Worm (Caenorhabditis elegans): Measurements from ENCODE around the gene soap-1.

The soap-1 gene

ce11 chrV:7214802-7215201 lies at the start of gene soap-1:
soap-1 (minus strand) TSS chrV:7214902.
- TF ChIP-seq ceh-82 (tag; optimal IDR thresholded peaks at IDR 0.05) (no peak), Y105C5A.15 (GFP tag; IDR thresholded peaks at IDR 0.05) (no peak), nhr-76 (tag; optimal IDR thresholded peaks at IDR 0.05) (no peak), mdt-29 (GFP tag; IDR thresholded peaks at IDR 0.05) (no peak), ctbp-1 (GFP tag; IDR thresholded peaks at IDR 0.05) (no peak), set-16 (GFP tag; IDR thresholded peaks at IDR 0.05) (no peak), lin-15B (tag; optimal IDR thresholded peaks at IDR 0.05) (no peak), zip-11 (GFP tag; IDR thresholded peaks at IDR 0.05) (no peak), nhr-237 (tag; optimal IDR thresholded peaks at IDR 0.05) (no peak)

DNA sequence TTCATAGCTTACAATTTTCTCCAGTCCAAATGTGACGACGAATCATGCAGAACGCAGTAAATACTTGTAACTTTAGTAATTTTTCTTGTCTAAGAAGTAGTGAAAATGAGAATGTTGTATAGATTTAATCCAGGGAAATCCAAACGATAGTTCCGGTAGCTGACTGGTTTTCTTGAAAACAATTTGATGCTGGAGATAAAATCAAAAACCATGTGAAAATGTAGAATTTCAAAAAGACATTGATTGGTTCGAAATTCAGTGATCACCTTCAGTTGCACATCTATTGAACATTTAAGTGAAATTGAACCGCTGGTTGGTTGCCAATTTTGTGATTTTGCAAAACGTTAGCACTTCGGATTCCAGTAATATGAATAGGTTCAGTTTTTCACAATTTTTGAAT lies 49.3 kb upstream of the soap-1 start, which contains the start of gene C13A2.9:
Gene C13A2.9 (minus strand): TSS at position 101 of the 400 bp plus-strand sequence.
- TF ChIP-seq ztf-7 (tag; optimal IDR thresholded peaks at IDR 0.05) (no peak), ces-1 (GFP tag; optimal IDR thresholded peaks at IDR 0.05) (no peak), saeg-2 (GFP tag; IDR thresholded peaks at IDR 0.05) (no peak), zfp-2 (tag; optimal IDR thresholded peaks at IDR 0.05) (no peak), spr-3 (GFP tag; optimal IDR thresholded peaks at IDR 0.05) (no peak), hlh-11 (tag; optimal IDR thresholded peaks at IDR 0.05) (no peak)

- no peak for TF ChIP-seq dpl-1 (GFP tag; optimal IDR thresholded peaks at IDR 0.05)
- no peak for TF ChIP-seq lin-13 (GFP tag; optimal IDR thresholded peaks at IDR 0.05)
- TF ChIP-seq snpc-4 (tag; optimal IDR thresholded peaks at IDR 0.05), result no peak
- TF ChIP-seq ces-1 (GFP tag; optimal IDR thresholded peaks at IDR 0.05), result no peak
- no peak for TF ChIP-seq fos-1 (tag; optimal IDR thresholded peaks at IDR 0.05)
- TF ChIP-seq hlh-11 (tag; optimal IDR thresholded peaks at IDR 0.05), result no peak
Measured at ce11 chrV:7258965-7259364, 44.3 kb upstream of the soap-1 start, which contains the start of gene C13A2.12. C13A2.12 (plus strand) TSS chrV:7259265.

ce11 chrV:7255095-7255494 lies 40.4 kb upstream of the soap-1 start, which contains the start of gene C05C8.8:
C05C8.8 (minus strand) TSS chrV:7255195.
- TF ChIP-seq mdl-1 (tag; optimal IDR thresholded peaks at IDR 0.05) (no peak), set-16 (GFP tag; IDR thresholded peaks at IDR 0.05) (no peak), daf-16 (GFP tag; optimal IDR thresholded peaks at IDR 0.05) (no peak), daf-16 (tag; optimal IDR thresholded peaks at IDR 0.05) (no peak), F49E8.2 (tag; optimal IDR thresholded peaks at IDR 0.05; ENCODE audit: borderline replicate concordance) (no peak), nhr-237 (tag; optimal IDR thresholded peaks at IDR 0.05) (no peak), lin-38 (GFP tag; IDR thresholded peaks at IDR 0.05) (no peak), arid-1 (GFP tag; conservative IDR thresholded peaks at IDR 0.05) (no peak), pha-4 (GFP tag; IDR thresholded peaks at IDR 0.05) (no peak), pha-4 (tag; optimal IDR thresholded peaks at IDR 0.05) (no peak), dmd-8 (GFP tag; IDR thresholded peaks at IDR 0.05) (no peak), vab-7 (GFP tag; IDR thresholded peaks at IDR 0.05) (no peak), sdz-12 (GFP tag; optimal IDR thresholded peaks at IDR 0.05) (no peak), lin-29 (GFP tag; IDR thresholded peaks at IDR 0.05) (no peak)

ce11 chrV:7248227-7248953 lies 33.7 kb upstream of the soap-1 start:
- TF ChIP-seq nhr-11 (tag; optimal IDR thresholded peaks at IDR 0.05), result no peak
- TF ChIP-seq unc-62 (GFP tag; optimal IDR thresholded peaks at IDR 0.05 in 1 of 2), result peak in 1 of 2 experiments; percentile 95
- TF ChIP-seq unc-62 (tag; optimal IDR thresholded peaks at IDR 0.05), result no peak
- TF ChIP-seq egl-27 (tag; optimal IDR thresholded peaks at IDR 0.05), result no peak
- no peak for TF ChIP-seq snpc-4 (tag; optimal IDR thresholded peaks at IDR 0.05)
- no peak for TF ChIP-seq nhr-48 (tag; optimal IDR thresholded peaks at IDR 0.05)
- no peak for TF ChIP-seq F26F4.8 (GFP tag; conservative IDR thresholded peaks at IDR 0.05)
- TF ChIP-seq aha-1 (tag), result peak; percentile 92
- no peak for TF ChIP-seq hlh-30 (tag; optimal IDR thresholded peaks at IDR 0.05; ENCODE audit: insufficient read depth)
- TF ChIP-seq mep-1 (tag; optimal IDR thresholded peaks at IDR 0.05), result no peak
- TF ChIP-seq ZK546.5 (tag; optimal IDR thresholded peaks at IDR 0.05), result no peak
- no peak for TF ChIP-seq mdl-1 (tag; optimal IDR thresholded peaks at IDR 0.05)
- TF ChIP-seq R02D3.7 (tag; optimal IDR thresholded peaks at IDR 0.05), result no peak
- TF ChIP-seq dmd-9 (GFP tag; IDR thresholded peaks at IDR 0.05), result no peak
- TF ChIP-seq egl-43 (GFP tag; IDR thresholded peaks at IDR 0.05), result no peak
- no peak for TF ChIP-seq T26A8.4 (GFP tag; IDR thresholded peaks at IDR 0.05)
- TF ChIP-seq ceh-62 (tag; optimal IDR thresholded peaks at IDR 0.05), result no peak

Data from whole organism, L4 larva.